Worm (Caenorhabditis elegans): ENCODE data around the gene fbxb-84.

Gene fbxb-84

DNA sequence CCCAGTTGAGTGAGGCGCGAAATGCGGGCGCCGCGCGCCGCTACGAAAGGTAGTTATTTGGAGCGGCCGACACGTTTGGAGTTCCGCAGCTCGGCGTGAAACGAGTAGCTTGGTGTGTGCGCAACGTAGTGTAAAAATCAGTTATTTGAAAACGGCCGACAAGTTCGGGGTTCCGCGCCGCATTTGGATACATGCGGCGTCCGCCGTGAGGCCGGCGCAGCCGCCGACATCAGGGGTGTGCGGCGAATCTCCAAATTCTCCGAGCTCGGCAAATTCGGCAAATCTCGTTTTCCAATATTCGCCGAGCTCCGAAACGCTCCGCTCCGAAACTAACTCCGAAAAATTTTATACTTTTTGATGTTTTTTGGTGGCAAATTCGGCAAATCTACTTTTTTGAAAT is 11.7 kb upstream of the fbxb-84 start:
- TF ChIP-seq mab-9 (GFP tag; IDR thresholded peaks at IDR 0.05) (no peak), hlh-17 (GFP tag; optimal IDR thresholded peaks at IDR 0.05; ENCODE audit: borderline replicate concordance) (no peak), nhr-20 (tag; optimal IDR thresholded peaks at IDR 0.05) (no peak), rnt-1 (tag; optimal IDR thresholded peaks at IDR 0.05) (no peak), skn-1 (tag; optimal IDR thresholded peaks at IDR 0.05) (no peak), zag-1 (tag; optimal IDR thresholded peaks at IDR 0.05) (no peak), hlh-4 (tag; optimal IDR thresholded peaks at IDR 0.05) (no peak), nhr-85 (tag) (no peak), sox-4 (tag; optimal IDR thresholded peaks at IDR 0.05) (no peak), lin-39 (tag; optimal IDR thresholded peaks at IDR 0.05) (no peak), unc-30 (tag; optimal IDR thresholded peaks at IDR 0.05) (no peak), aly-2 (tag; optimal IDR thresholded peaks at IDR 0.05) (no peak), ceh-82 (tag; optimal IDR thresholded peaks at IDR 0.05) (no peak), pqm-1 (tag; optimal IDR thresholded peaks at IDR 0.05) (no peak)

DNA sequence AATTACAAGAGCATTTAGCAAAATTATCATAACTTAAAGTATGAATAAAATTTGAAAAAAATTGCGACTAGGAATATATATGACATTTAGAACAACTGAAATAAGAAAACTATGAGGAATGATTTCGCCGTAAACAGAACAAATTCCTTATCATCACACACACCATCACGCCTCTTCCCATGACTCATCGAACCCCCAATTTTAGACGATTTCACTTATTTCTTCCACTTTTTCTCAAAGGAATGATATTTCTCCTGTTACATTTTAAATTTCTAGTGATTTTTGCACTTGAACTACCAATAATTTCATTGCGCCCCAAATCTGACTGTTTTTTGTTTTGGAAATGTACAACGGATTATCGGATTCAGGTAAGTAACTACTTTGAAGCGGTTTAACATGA is 10.4 kb upstream of the fbxb-84 start, which contains the start of the genes zig-13 and ver-1:
Gene zig-13, minus strand, starts transcription at position 101 of the 400 bp plus-strand sequence.
Gene ver-1, plus strand, starts transcription at position 180 of the 400 bp plus-strand sequence.
- no peak for TF ChIP-seq blmp-1 (tag; optimal IDR thresholded peaks at IDR 0.05)
- TF ChIP-seq lir-3 (tag; optimal IDR thresholded peaks at IDR 0.05; ENCODE audit: poor library complexity), result no peak
- no peak for TF ChIP-seq fkh-10 (GFP tag; optimal IDR thresholded peaks at IDR 0.05)
- TF ChIP-seq ceh-63 (GFP tag; optimal IDR thresholded peaks at IDR 0.05), result no peak
- TF ChIP-seq C34B4.2 (tag; optimal IDR thresholded peaks at IDR 0.05), result no peak
- no peak for TF ChIP-seq mdl-1 (tag; optimal IDR thresholded peaks at IDR 0.05)
- no peak for TF ChIP-seq mab-9 (GFP tag; IDR thresholded peaks at IDR 0.05)
- TF ChIP-seq rnt-1 (tag; optimal IDR thresholded peaks at IDR 0.05), result no peak
- TF ChIP-seq nhr-11 (tag; optimal IDR thresholded peaks at IDR 0.05), result no peak
- TF ChIP-seq unc-130 (tag; optimal IDR thresholded peaks at IDR 0.05), result no peak
- no peak for TF ChIP-seq nhr-85 (tag)
- no peak for TF ChIP-seq lin-15B (tag; optimal IDR thresholded peaks at IDR 0.05)
- TF ChIP-seq C04F5.9 (tag; optimal IDR thresholded peaks at IDR 0.05), result no peak
- no peak for TF ChIP-seq dsc-1 (tag; optimal IDR thresholded peaks at IDR 0.05)
- TF ChIP-seq unc-62 (GFP tag; optimal IDR thresholded peaks at IDR 0.05), result no peak
- TF ChIP-seq nhr-20 (tag; optimal IDR thresholded peaks at IDR 0.05), result no peak
- TF ChIP-seq tbx-2 (tag; optimal IDR thresholded peaks at IDR 0.05), result no peak
- TF ChIP-seq efl-3 (GFP tag; optimal IDR thresholded peaks at IDR 0.05), result no peak

DNA sequence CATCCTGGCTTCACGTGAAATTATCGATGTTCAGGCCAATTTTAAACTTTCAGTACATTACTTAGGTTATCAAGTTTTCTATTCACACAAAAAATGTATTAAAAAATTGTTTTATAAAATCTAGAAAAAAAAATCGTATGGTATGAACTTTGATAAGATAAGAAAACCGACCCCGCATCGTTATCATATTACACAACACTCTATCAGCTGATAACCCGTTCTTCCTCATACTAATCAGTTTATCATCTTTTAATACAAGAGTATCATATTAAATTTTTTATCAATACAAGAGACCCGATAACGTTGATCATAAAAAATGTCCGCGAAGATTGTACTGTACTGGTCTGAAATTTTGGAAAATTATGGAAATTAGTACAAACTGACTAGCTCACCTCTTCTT is 7.9 kb upstream of the fbxb-84 start:
- TF ChIP-seq pax-3 (tag; optimal IDR thresholded peaks at IDR 0.05) (peak; percentile 34), unc-130 (tag; optimal IDR thresholded peaks at IDR 0.05) (no peak), elt-2 (tag; optimal IDR thresholded peaks at IDR 0.05) (peak; percentile 100), lin-35 (GFP tag; optimal IDR thresholded peaks at IDR 0.05) (peak in 1 of 2 experiments; percentile 62), pqm-1 (tag; optimal IDR thresholded peaks at IDR 0.05) (peak; percentile 98), ceh-82 (tag; optimal IDR thresholded peaks at IDR 0.05) (no peak), nhr-90 (tag; optimal IDR thresholded peaks at IDR 0.05; ENCODE audit: poor library complexity) (peak; percentile 61), nhr-85 (tag) (peak; percentile 52), elt-3 (tag; optimal IDR thresholded peaks at IDR 0.05) (peak; percentile 67 to 100 (median 95)), jun-1 (tag; optimal IDR thresholded peaks at IDR 0.05) (peak; percentile 93), egl-27 (tag; optimal IDR thresholded peaks at IDR 0.05) (peak in 1 of 2 experiments; percentile 6), nhr-19 (GFP tag; conservative IDR thresholded peaks at IDR 0.05) (peak; percentile 12; the same call in 1 of the 2 replicates), blmp-1 (tag; optimal IDR thresholded peaks at IDR 0.05) (no peak), ceh-88 (GFP tag; IDR thresholded peaks at IDR 0.05) (no peak), tlp-1 (tag; optimal IDR thresholded peaks at IDR 0.05) (peak; percentile 92)
